Worm (Caenorhabditis elegans) whole organism, young adult: ENCODE results near the gene slc-17.4.

ENCODE experiments used
- C17E4.6 ChIP-seq: fragments of 200-800 bp; sonication (Bioruptor generic); IDR thresholded peaks from 2 replicates; pipeline ENCODE4 v1.3.6; 2022; ENCODE audit warnings: missing genetic modification reagents, missing genetic modification characterization, missing compliant biosample characterization
- D2030.7 ChIP-seq: fragments of 200-800 bp; sonication (Bioruptor generic); IDR thresholded peaks from 2 replicates; pipeline ENCODE4 v1.3.6; 2022; ENCODE audit warnings: missing genetic modification reagents, missing genetic modification characterization, missing compliant biosample characterization
- F37B4.10 ChIP-seq: fragments of 200-800 bp; sonication (Bioruptor generic); IDR thresholded peaks from 2 replicates; pipeline ENCODE4 v1.3.6; 2022; ENCODE audit warnings: missing genetic modification characterization, missing compliant biosample characterization
- F57A8.1 ChIP-seq: fragments of 200-800 bp; sonication (Bioruptor generic); optimal IDR thresholded peaks from 2 replicates; lab custom pipeline; 2018; ENCODE audit warnings: mild to moderate bottlenecking, missing genetic modification characterization, moderate library complexity, missing compliant biosample characterization
- T26A5.8 ChIP-seq: sonication (generic microtip); optimal IDR thresholded peaks from 2 replicates; lab custom pipeline; 2016; ENCODE audit warnings: missing genetic modification characterization, missing compliant biosample characterization
- akir-1 ChIP-seq: fragments of 200-800 bp; sonication (Bioruptor generic); optimal IDR thresholded peaks from 2 replicates; lab custom pipeline; 2018; ENCODE audit warnings: mild to moderate bottlenecking, missing genetic modification characterization, moderate library complexity, missing compliant biosample characterization
- aptf-3 ChIP-seq: fragments of 200-800 bp; sonication (Bioruptor generic); IDR thresholded peaks from 2 replicates; pipeline ENCODE4 v1.3.6; 2022; ENCODE audit warnings: missing genetic modification characterization, missing compliant biosample characterization
- atf-7 ChIP-seq: sonication (generic microtip); optimal IDR thresholded peaks from 2 replicates; lab custom pipeline; 2017; ENCODE audit warnings: mild to moderate bottlenecking, missing genetic modification characterization, missing compliant biosample characterization
- attf-3 ChIP-seq: fragments of 200-800 bp; sonication (Bioruptor generic); conservative IDR thresholded peaks from 2 replicates; pipeline ENCODE4 v1.3.6; 2022; ENCODE audit warnings: missing genetic modification reagents, missing genetic modification characterization, missing compliant biosample characterization
- attf-6 ChIP-seq: fragments of 200-800 bp; sonication (Bioruptor generic); IDR thresholded peaks from 2 replicates; pipeline ENCODE4 v1.3.6; 2022; ENCODE audit warnings: missing genetic modification reagents, missing genetic modification characterization, missing compliant biosample characterization
- ceh-100 ChIP-seq: fragments of 200-800 bp; sonication (Bioruptor generic); IDR thresholded peaks from 2 replicates; pipeline ENCODE4 v1.3.6; 2022; ENCODE audit warnings: missing genetic modification reagents, missing genetic modification characterization, missing compliant biosample characterization
- ceh-79 ChIP-seq: sonication (generic microtip); optimal IDR thresholded peaks from 2 replicates; lab custom pipeline; 2017; ENCODE audit warnings: mild to moderate bottlenecking, missing genetic modification characterization, missing compliant biosample characterization
- chd-7 ChIP-seq: sonication (generic microtip); optimal IDR thresholded peaks from 2 replicates; lab custom pipeline; 2016; ENCODE audit warnings: mild to moderate bottlenecking, missing genetic modification characterization, moderate library complexity, missing compliant biosample characterization
- egrh-3 ChIP-seq: fragments of 200-800 bp; sonication (Bioruptor generic); IDR thresholded peaks from 2 replicates; pipeline ENCODE4 v1.3.6; 2022; ENCODE audit warnings: missing genetic modification reagents, missing genetic modification characterization, missing compliant biosample characterization
- ekl-4 ChIP-seq: fragments of 200-800 bp; sonication (Bioruptor generic); IDR thresholded peaks from 2 replicates; pipeline ENCODE4 v1.3.6; 2022; ENCODE audit warnings: missing genetic modification reagents, missing genetic modification characterization, missing compliant biosample characterization
- fkh-3 ChIP-seq: sonication (generic microtip); optimal IDR thresholded peaks from 2 replicates; lab custom pipeline; 2016; ENCODE audit warnings: mild to moderate bottlenecking, missing genetic modification characterization, missing compliant biosample characterization
- lsy-27 ChIP-seq: sonication (generic microtip); optimal IDR thresholded peaks from 2 replicates; lab custom pipeline; 2017; ENCODE audit warnings: missing genetic modification characterization, mild to moderate bottlenecking, missing compliant biosample characterization, antibody characterized with exemption, missing genotype, borderline replicate concordance; ENCODE audit not compliant: insufficient read depth
- madf-6 ChIP-seq: fragments of 200-800 bp; sonication (Bioruptor generic); IDR thresholded peaks from 2 replicates; pipeline ENCODE4 v1.3.6; 2022; ENCODE audit warnings: missing genetic modification reagents, missing genetic modification characterization, missing compliant biosample characterization
- madf-8 ChIP-seq: fragments of 200-800 bp; sonication (Bioruptor generic); conservative IDR thresholded peaks from 2 replicates; pipeline ENCODE4 v1.3.6; 2022; ENCODE audit warnings: missing genetic modification reagents, missing genetic modification characterization, missing compliant biosample characterization
- mcd-1 ChIP-seq: fragments of 200-800 bp; sonication (Bioruptor generic); IDR thresholded peaks from 2 replicates; pipeline ENCODE4 v1.3.6; 2022; ENCODE audit warnings: missing genetic modification reagents, missing genetic modification characterization, missing compliant biosample characterization
- nhr-27 ChIP-seq: fragments of 200-800 bp; sonication (Bioruptor generic); optimal IDR thresholded peaks from 2 replicates; lab custom pipeline; 2018; ENCODE audit warnings: mild to moderate bottlenecking, missing genetic modification characterization, moderate library complexity, missing compliant biosample characterization
- nhr-80 ChIP-seq: sonication (generic microtip); optimal IDR thresholded peaks from 2 replicates; lab custom pipeline; 2016; ENCODE audit warnings: missing genetic modification characterization, missing compliant biosample characterization
- nhr-90 ChIP-seq: sonication (generic microtip); optimal IDR thresholded peaks from 2 replicates; lab custom pipeline; 2016; ENCODE audit warnings: missing genotype, mild to moderate bottlenecking, missing genetic modification characterization, missing compliant biosample characterization
- rcor-1 ChIP-seq: fragments of 200-800 bp; sonication (Bioruptor generic); IDR thresholded peaks from 2 replicates; pipeline ENCODE4 v1.3.6; 2022; ENCODE audit warnings: missing genetic modification reagents, missing genetic modification characterization, missing compliant biosample characterization
- snpc-1.1 ChIP-seq: sonication (generic microtip); optimal IDR thresholded peaks from 2 replicates; lab custom pipeline; 2017; ENCODE audit warnings: missing genetic modification characterization, mild to moderate bottlenecking, missing compliant biosample characterization, antibody characterized with exemption, moderate library complexity, missing genotype, missing genetic modification reagents; ENCODE audit not compliant: insufficient read depth
- snpc-4 ChIP-seq, 5 experiments: fragments of 150-350 bp in 1 of 5; sonication (generic microtip) in 4 of 5; optimal IDR thresholded peaks; 2 replicates each; lab custom pipeline; 2014 to 2018; ENCODE audit warnings: missing genetic modification characterization in 5 of 5, missing biosample characterization in 3 of 5, antibody characterized with exemption in 2 of 5, mild to moderate bottlenecking in 2 of 5, missing compliant biosample characterization in 2 of 5, missing genotype in 2 of 5, moderate library complexity in 2 of 5, missing genetic modification reagents in 1 of 5
- somi-1 ChIP-seq: fragments of 200-800 bp; sonication (Bioruptor generic); optimal IDR thresholded peaks from 2 replicates; lab custom pipeline; 2018; ENCODE audit warnings: mild to moderate bottlenecking, missing genetic modification characterization, missing compliant biosample characterization
- tbx-9 ChIP-seq: sonication (generic microtip); optimal IDR thresholded peaks from 2 replicates; lab custom pipeline; 2016; ENCODE audit warnings: borderline replicate concordance, missing genetic modification characterization, inconsistent platforms, missing compliant biosample characterization
- ztf-18 ChIP-seq: sonication (generic microtip); optimal IDR thresholded peaks from 2 replicates; lab custom pipeline; 2016; ENCODE audit warnings: missing genotype, mild to moderate bottlenecking, missing genetic modification characterization, missing compliant biosample characterization
- ztf-22 ChIP-seq: fragments of 200-800 bp; sonication (Bioruptor generic); optimal IDR thresholded peaks from 2 replicates; lab custom pipeline; 2018; ENCODE audit warnings: mild to moderate bottlenecking, missing genetic modification characterization, moderate library complexity, missing compliant biosample characterization
- ztf-25 ChIP-seq: fragments of 200-800 bp; sonication (Bioruptor generic); IDR thresholded peaks from 2 replicates; pipeline ENCODE4 v1.3.6; 2022; ENCODE audit warnings: missing genetic modification reagents, missing genetic modification characterization, missing compliant biosample characterization

slc-17.4 gene

DNA sequence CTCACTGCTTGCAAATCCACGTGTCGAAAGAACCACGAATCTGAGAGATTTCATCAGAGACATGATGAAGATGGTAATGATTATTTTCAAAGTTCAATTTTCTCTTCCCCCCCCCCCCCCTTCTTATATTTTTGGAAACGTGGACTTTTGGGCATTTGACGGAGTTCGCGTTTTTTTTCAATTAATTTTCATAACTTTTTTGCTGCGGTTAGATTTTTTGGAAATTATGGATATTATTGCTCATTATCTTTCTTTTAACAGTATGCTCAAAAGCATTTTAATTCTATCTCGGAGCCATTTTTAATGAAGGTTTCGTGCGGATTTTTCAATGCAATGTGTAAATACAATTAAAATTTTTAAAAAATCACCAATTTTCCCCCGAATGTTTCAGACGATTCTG, 32.2 kb downstream of the slc-17.4 start, which contains the start of gene phyh-1:
Gene phyh-1, minus strand, starts transcription at position 101 of the 400 bp plus-strand sequence.
- no peak for TF ChIP-seq somi-1 (GFP tag; lab: Kevin White, UChicago)
- no peak for TF ChIP-seq F57A8.1 (GFP tag; lab: Kevin White, UChicago)
- TF ChIP-seq attf-6 (GFP tag; lab: Robert Waterston, UW) = no peak

DNA sequence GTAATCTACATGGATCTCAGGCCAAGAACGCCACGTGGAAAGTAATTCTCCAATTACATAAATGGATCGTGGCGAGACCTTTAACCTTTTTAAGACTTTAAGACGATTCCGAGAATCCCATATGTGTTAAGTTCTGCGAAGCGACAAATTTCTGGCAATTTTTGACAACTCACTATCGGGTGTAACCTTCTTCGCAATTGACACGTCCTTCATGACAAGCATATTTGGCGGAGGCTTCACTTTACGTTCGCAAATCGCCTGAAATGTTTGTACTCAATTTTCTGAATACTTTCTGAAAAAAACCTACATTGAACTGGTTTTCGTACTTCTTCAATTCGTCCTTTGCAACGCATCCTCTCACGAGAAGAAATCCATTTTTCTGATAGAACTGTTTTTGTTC, 32.7 kb downstream of the slc-17.4 start:
- TF ChIP-seq lsy-27 (tag; lab: Kevin White, UChicago) (no peak), somi-1 (GFP tag; lab: Kevin White, UChicago) (no peak), F37B4.10 (GFP tag; lab: Robert Waterston, UW) (no peak), aptf-3 (GFP tag; lab: Robert Waterston, UW) (no peak), rcor-1 (GFP tag; lab: Robert Waterston, UW) (no peak), attf-6 (GFP tag; lab: Robert Waterston, UW) (no peak), ztf-18 (tag; lab: Kevin White, UChicago) (no peak), tbx-9 (tag; lab: Kevin White, UChicago) (no peak), T26A5.8 (tag; lab: Kevin White, UChicago) (no peak), snpc-1.1 (tag; lab: Kevin White, UChicago) (no peak), chd-7 (no peak), ztf-22 (GFP tag; lab: Kevin White, UChicago) (no peak), attf-3 (no peak), ceh-79 (tag; lab: Kevin White, UChicago) (no peak), D2030.7 (GFP tag; lab: Robert Waterston, UW) (no peak), fkh-3 (tag; lab: Kevin White, UChicago) (no peak), nhr-27 (no peak), egrh-3 (GFP tag; lab: Robert Waterston, UW) (no peak), madf-8 (GFP tag; lab: Robert Waterston, UW) (no peak)

DNA sequence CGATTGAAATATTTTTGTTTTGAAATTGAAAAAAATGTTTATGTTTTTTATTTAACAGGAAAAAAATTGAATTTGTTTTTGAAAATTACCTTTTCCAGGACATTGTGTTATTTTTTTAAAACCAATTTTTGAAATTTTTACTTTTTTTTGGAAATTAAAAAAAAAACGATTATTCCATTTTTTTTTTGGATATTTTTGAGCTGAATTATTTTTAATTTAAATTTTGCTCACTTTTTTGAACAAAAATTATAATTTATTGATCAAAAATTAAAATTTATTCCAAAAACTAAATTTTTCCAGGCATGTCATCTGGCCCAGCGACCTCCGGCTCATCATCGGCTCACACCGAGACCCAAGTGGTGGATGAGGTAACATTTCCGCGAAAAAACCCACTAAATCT, 36.5 kb downstream of the slc-17.4 start, which contains the start of gene gtf-2E1:
Gene gtf-2E1, plus strand, starts transcription at position 301 of the 400 bp plus-strand sequence.
- TF ChIP-seq akir-1 (GFP tag; lab: Kevin White, UChicago) (no peak), ztf-18 (tag; lab: Kevin White, UChicago) (no peak), nhr-90 (tag; lab: Kevin White, UChicago) (no peak), snpc-4 (GFP tag; optimal IDR thresholded peaks at IDR 0.05; lab: Kevin White, UChicago) (no peak), snpc-4 (tag; optimal IDR thresholded peaks at IDR 0.05; lab: Kevin White, UChicago) (peak in 1 of 4 experiments; percentile 6)

DNA sequence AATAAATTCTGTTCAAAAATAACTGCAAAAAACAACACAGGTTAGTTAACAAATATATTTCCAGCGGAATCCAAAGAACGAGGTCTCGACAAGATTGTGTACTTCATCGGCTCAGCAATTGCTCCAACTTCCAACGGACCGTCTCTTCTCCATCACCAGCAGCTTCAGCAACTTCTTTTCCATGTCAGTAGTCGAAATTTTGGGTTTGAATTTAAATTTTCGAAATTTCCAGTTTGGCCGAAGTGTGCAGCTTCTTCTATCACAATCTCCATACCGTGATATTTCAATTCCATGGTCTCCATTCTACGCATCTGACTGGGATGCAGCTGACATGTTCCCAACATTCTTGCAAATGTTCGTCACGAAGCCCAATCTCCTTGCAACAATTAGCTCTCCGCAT, 38.1 kb downstream of the slc-17.4 start:
- TF ChIP-seq T26A5.8 (tag; lab: Kevin White, UChicago) (no peak), mcd-1 (GFP tag; lab: Robert Waterston, UW) (no peak), madf-6 (no peak), atf-7 (tag; lab: Kevin White, UChicago) (no peak), C17E4.6 (GFP tag; lab: Robert Waterston, UW) (no peak), ceh-100 (no peak), ekl-4 (GFP tag; lab: Robert Waterston, UW) (no peak), F37B4.10 (GFP tag; lab: Robert Waterston, UW) (no peak), nhr-80 (tag; lab: Kevin White, UChicago) (no peak), ztf-25 (GFP tag; lab: Robert Waterston, UW) (no peak)
- TF ChIP-seq, all 124 proteins: peak for 0
